Fruit fly (Drosophila melanogaster): ENCODE results near the gene CG14695.
A peak's percentile ranks its signal among the peaks of the same experiment; 100 is the strongest.

DNA sequence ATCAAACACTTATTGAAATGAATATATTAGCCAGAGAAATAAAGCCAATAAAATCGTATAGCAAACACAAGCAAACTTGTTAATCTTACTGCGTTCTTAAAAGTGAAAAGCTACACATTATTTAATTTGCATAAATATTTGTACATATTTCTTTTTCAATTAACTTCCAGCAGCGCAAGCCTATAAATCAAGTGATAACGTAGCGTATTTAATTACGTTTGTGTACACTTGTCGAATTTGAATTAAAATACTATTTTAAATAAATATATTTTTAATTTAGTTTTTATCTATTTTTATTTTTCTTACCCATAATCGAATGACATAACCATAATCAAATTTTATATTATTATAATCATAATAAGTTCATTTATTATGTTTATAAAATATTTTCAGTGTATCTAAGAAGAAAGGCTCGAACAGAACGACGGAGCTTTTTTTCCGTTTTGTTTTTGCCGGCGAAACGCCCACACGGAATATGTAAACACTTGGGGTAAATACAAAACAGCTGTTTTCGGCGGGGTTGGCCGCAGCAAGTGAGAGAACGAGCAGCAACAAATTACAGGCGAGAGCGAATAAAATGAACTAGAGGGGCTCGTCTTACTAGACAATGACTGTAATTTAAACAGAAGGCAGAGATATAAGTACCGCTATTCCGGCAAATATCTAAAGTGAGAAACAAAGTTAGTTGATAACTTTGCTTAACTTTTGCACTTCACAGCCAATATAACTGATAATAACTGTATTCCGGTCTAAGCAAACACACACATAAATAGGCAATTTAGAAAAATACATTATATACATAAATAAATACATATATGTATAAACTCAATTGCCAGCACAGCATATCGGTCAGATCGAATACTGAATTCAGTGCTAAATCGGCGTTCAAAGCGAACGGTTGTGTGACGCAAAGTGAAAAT, 3.3 kb downstream of the CG14695 start, which contains the start of gene Sodh2:
- TF ChIP-seq fd59A (GFP tag; optimal IDR thresholded peaks at IDR 0.05) (no peak), CG15336 (GFP tag; IDR thresholded peaks at IDR 0.05) (peak; percentile 86), CG10669 (GFP tag; optimal IDR thresholded peaks at IDR 0.05) (peak; percentile 50), CG7368 (GFP tag; optimal IDR thresholded peaks at IDR 0.05) (peak; percentile 45), Lpt (GFP tag; optimal IDR thresholded peaks at IDR 0.05) (peak; percentile 43), Sox102F (GFP tag; optimal IDR thresholded peaks at IDR 0.05) (peak; percentile 77), CG6163 (GFP tag; IDR thresholded peaks at IDR 0.05) (peak; percentile 66), Eip93F (GFP tag; optimal IDR thresholded peaks at IDR 0.05) (peak; percentile 50), Smox (GFP tag; optimal IDR thresholded peaks at IDR 0.05) (peak; percentile 42)
